Worm (Caenorhabditis elegans) whole organism, L4/young adult: ENCODE results near the gene egl-20.

Experiments used
- W03F9.2 ChIP-seq: fragments of 150-350 bp; optimal IDR thresholded peaks from 2 replicates; lab custom pipeline; 2014; ENCODE audit warnings: missing biosample characterization, missing genetic modification characterization
- dao-5 ChIP-seq: sonication (generic microtip); optimal IDR thresholded peaks from 2 replicates; lab custom pipeline; 2016; ENCODE audit warnings: missing genotype, missing genetic modification characterization, moderate library complexity, missing compliant biosample characterization
- him-1 ChIP-seq: sonication (generic microtip); optimal IDR thresholded peaks from 2 replicates; lab custom pipeline; 2016; ENCODE audit warnings: missing genotype, missing genetic modification reagents, missing genetic modification characterization, missing compliant biosample characterization

Gene egl-20

DNA sequence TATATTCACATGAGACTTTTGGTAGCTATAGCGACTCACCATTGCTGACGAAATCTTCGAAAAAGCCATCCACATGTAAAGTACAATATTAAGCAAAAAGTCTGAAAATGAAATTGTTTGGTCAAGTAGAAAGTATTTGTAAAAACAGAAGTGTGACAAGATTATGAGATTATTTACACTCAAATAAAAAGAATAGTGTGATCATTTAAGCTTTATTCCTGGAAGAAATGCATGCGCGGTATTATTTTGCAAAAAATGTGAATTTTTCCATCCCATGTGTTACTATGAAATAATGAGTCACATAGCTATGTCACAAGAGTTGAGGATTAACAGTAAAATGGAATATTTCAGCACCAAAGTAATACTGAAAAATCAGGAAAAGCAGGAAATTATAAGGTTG, 4.7 kb downstream of the egl-20 start, which contains the start of gene dct-15:
Gene dct-15 (minus strand): TSS at position 101 of the 400 bp plus-strand sequence.
- TF ChIP-seq him-1 (tag; lab: Kevin White, UChicago) = no peak
- TF ChIP-seq W03F9.2 = no peak
- TF ChIP-seq dao-5 (tag; lab: Kevin White, UChicago) = no peak

DNA sequence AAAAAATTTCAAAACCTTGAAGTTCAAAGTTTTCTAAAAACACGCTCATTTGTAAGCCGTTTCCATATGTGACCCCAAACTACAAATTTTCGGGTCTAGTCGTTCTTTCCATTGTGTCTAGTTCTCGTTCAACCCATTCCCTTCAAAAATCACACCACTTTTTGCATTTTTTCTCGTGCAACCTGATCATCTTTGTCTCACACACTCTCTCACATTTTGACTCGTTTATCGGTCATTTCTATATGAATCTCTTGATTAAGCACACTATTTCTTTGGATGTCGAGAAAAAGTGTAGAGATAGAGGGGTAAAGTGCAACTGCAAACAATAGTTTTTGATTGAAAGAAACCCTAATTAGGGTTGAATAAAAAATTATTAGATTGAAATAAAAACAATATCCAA, 11.8 kb downstream of the egl-20 start:
- TF ChIP-seq W03F9.2 (peak; percentile 25), him-1 (tag; lab: Kevin White, UChicago) (no peak)

DNA sequence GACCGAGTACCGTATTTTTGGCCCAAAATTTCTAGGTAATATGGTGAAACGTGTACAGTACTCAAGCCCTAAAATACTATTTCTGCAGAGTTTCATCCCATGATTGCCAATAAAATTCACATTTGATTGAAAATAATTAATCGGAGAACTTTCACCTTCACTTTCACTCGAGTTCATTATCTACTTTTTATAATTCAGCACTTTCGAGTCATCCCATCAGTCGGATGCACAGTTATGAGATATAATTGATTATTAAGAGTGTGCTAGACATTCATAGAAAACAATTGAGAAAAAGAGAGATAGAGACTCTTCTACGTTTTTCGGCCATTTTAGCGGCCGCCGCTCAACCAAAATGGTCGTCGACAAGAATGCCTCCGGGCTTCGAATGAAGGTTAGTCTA, 12.6 kb downstream of the egl-20 start, which contains the start of gene fat-3:
Gene fat-3 (plus strand): TSS at position 313 of the 400 bp plus-strand sequence.
- TF ChIP-seq dao-5 (tag; lab: Kevin White, UChicago) (no peak), him-1 (tag; lab: Kevin White, UChicago) (no peak), W03F9.2 (no peak)

DNA sequence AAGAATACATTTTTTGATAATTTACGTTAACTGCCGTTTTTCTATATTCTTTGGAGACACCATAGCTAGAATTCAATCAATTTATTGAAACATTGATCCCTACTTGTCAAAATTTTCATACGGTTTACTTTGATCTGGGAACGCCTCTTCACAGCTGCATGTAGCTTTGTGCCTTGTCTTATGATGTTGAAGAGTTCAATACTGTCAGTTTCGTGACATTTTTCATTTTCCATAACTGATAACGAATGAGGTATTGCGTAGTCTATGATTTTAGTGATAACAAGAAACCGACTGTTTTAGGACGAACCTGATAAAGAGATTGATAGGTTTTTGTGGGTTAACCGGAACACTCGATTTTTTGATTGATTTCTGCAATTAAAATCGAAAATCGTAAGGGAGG, 13.9 kb downstream of the egl-20 start:
- TF ChIP-seq W03F9.2 (peak; percentile 2), dao-5 (tag; lab: Kevin White, UChicago) (no peak), him-1 (tag; lab: Kevin White, UChicago) (no peak)

DNA sequence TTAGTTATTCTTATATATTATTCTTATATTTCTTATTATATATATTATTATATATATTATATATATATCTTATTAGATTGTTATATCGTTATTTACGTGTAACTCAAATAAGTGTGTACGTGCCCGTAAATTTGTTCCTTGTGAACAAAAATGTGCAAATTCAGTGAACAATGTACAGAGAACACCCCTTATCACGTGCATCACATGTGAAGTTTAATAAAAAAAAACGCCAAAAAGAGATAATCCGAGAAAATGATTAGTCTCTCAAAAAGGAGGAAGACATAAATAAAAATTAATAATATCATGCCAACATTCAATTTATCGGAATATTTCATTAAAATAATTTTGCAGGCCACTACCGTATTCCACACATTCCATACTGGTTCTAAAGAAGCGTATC, 15.7 kb downstream of the egl-20 start:
- no peak for TF ChIP-seq him-1 (tag; lab: Kevin White, UChicago)
- no peak for TF ChIP-seq W03F9.2
- no peak for TF ChIP-seq dao-5 (tag; lab: Kevin White, UChicago)

DNA sequence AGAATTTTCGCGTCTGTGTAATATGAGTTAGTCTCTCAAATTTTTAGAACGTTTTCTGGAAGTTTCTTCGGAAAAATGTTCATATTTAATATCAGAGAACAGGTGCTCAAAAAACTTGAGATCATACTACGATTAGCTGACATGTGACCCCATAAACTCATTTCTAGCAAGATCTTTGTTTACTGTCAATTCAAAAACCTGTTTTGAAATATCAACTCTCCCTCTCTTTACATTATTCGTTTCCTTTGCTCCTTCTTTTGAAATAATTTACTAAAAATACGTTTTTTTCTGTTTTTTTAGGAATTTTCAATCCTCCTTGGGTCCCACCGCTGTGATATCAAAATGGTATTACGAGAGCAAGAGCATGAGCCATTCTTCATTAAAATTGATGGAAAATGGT, 16.2 kb downstream of the egl-20 start, which contains the start of gene fat-4:
Gene fat-4 (plus strand): TSS at position 301 of the 400 bp plus-strand sequence.
- TF ChIP-seq W03F9.2 (no peak), him-1 (tag; lab: Kevin White, UChicago) (no peak)

DNA sequence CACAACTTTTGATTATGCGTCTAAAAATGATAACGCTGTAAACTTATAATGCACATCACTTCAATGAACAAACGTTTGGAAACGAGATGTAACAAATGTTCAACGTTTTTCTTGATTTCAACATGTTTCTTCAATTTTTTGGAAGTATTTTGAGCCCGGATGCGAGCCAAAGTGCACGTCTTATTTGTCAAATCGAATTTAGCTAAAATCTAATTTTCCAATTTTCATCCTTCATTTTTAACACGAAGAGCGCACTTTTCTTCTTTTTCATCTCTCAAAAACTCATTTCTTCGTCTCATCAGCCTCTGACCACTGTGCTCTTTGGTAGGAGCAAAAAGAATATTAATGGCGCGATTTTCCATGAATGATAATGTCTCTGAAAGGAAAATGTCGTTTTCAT, 17.0 kb downstream of the egl-20 start:
- TF ChIP-seq W03F9.2 (no peak), him-1 (tag; lab: Kevin White, UChicago) (no peak), dao-5 (tag; lab: Kevin White, UChicago) (no peak)

DNA sequence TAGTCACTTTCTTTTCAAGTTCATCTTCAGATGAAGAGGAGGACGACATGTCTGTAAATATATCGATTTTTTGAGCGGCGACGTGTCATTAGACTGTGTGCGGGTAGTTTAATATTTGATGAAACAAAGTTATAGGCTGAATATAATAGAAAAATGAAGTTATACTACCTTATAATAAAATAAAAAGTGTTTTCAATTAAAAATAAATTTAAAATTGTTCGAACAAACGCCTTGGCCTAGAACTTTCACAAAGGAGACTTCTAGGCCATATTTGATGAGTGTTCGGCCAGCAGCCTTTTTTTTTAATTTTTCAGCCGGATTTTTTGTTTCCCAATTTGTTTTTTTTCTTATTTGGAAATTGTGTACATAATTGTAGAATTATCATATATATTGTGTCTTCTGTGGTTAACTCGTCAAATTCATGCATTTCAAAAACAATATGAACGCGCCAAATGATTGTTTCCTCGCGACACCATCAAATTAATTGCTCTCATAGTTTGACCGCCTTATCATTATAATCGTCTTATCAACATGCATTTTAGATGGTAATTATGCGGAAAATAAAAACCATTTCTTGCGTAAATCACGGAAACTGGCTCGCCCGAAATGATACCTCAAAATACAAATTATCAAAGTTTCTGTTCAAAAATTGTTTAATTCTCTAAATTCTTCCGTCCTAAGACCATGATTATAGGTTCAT, 17.9 kb downstream of the egl-20 start, which contains the start of gene T13F2.2:
Gene T13F2.2 (minus strand): TSS at position 51 of the 700 bp plus-strand sequence.
- TF ChIP-seq him-1 (tag; lab: Kevin White, UChicago) (no peak), W03F9.2 (no peak), dao-5 (tag; lab: Kevin White, UChicago) (no peak)

DNA sequence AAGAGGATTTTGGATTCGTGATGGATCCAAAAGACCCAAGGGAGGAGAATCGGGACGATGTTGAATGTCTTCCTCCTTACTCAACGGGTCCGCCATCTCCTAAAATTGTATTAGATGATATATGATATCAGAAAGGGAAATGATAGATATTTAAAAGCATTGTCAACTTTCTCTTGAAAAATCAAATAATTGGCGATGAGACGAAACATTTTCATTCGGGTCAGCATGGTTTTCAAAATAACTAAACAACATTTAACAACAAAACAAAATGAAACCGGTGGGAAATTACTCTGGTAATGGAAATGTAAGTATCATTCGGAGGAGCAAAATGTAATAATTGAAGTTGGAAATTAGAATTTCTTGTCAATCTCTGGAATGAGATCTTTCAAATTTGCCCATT, 18.8 kb downstream of the egl-20 start, which contains the start of gene pis-1:
Gene pis-1 (minus strand): TSS at position 101 of the 400 bp plus-strand sequence.
- TF ChIP-seq dao-5 (tag; lab: Kevin White, UChicago) (no peak), him-1 (tag; lab: Kevin White, UChicago) (no peak), W03F9.2 (no peak)

DNA sequence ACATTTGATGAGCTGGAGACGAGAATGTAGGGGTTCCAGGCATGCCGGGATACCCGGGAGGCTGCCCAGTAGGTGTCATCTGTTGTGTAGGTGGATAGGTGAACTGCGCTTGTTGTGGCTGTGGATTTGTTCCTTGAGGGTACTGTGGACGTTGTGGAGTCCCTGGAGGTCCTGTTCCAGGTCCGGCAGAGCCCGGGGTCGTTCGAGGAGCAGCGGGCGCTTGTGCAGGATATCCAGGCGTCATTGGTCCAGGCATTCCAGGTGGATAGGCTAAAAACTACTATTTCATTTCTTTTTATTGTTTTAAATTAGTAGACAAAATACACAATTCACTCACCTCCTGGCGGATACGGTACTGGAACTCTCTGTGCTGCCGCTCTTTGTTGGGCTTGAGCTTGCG, 20.1 kb downstream of the egl-20 start:
- TF ChIP-seq dao-5 (tag; lab: Kevin White, UChicago) (no peak), W03F9.2 (no peak), him-1 (tag; lab: Kevin White, UChicago) (no peak)

DNA sequence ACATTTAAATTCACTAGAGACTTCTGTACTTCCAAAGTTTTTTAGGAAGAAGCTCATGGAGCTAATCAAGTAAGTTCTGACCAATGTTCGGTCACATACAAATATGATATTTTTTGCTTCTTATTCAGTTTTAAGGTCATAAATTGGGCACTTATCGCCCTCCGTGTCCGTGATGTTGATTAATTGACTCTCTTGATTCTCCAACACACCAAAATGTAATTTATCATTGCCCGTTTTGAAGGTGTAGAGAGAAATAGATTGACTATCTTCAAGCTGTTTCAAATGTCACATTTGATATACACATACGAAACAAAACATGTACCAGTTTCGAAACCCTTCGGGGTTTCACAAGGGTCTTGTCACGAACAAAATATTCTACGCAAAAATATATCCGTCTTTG, 24.6 kb downstream of the egl-20 start:
- TF ChIP-seq dao-5 (tag; lab: Kevin White, UChicago) (no peak), him-1 (tag; lab: Kevin White, UChicago) (no peak), W03F9.2 (no peak)

DNA sequence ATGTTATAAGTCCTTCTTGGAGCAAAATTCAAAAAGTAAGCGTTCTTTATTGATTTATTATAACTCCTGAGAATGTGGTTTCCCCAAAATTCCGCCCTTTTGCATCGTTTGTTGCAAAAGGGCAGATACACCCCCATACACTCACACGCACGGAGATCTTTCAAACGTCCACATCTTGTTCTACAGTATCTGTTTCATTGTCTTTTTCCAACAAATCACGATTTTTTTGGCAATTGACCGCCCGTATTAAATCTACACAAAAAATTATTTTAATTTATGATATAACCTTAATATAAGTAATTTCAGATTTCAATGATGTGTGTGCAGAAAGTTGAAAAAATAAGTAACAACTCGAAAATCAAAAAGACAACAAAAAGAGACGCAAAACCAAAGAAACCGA, 25.8 kb downstream of the egl-20 start, which contains the start of gene T13F2.4:
Gene T13F2.4 (plus strand): TSS at position 301 of the 400 bp plus-strand sequence.
- no peak for TF ChIP-seq dao-5 (tag; lab: Kevin White, UChicago)

DNA sequence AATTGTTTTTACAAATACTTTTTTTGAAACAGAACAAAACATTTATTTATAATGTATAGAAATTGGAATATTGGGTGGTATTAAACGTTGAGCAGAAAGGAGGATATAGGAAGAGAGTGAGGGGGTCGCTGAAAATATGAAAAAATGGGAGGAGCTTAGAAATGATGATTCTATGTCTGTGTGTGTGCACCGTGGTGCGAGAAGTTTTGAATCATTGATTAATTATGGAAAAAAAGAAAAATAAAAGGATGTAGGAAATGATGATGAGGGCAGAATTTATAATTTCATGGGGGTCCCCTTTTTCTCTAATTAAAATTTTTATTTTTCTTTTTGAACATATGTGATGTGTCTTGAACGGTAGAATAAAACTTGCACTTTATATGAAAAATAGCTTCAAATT, 30.6 kb downstream of the egl-20 start, which contains the start of gene sre-4:
Gene sre-4 (minus strand): TSS at position 101 of the 400 bp plus-strand sequence.
- no peak for TF ChIP-seq dao-5 (tag; lab: Kevin White, UChicago)

DNA sequence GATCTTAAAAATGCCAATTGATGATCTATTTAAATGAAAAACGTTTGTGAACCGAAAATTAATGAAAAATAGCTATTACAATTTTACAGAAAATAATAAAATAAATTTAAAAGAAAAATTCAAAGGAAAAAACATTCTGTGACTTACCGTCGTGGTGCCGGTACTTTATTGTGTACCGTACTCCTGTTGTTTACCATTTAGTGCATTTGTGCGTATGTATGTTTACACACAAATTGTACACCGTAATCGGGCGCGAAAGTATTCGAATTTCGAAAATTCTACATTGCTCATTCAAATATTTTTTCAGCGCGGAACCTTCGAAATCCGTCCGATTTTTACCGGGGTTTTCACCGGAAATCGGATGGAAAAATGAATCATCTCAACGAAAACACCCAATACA, 37.3 kb downstream of the egl-20 start, which contains the start of gene T13F2.6:
Gene T13F2.6 (plus strand): TSS at position 306 of the 400 bp plus-strand sequence.
- TF ChIP-seq him-1 (tag; lab: Kevin White, UChicago) (no peak), W03F9.2 (peak; percentile 43)

DNA sequence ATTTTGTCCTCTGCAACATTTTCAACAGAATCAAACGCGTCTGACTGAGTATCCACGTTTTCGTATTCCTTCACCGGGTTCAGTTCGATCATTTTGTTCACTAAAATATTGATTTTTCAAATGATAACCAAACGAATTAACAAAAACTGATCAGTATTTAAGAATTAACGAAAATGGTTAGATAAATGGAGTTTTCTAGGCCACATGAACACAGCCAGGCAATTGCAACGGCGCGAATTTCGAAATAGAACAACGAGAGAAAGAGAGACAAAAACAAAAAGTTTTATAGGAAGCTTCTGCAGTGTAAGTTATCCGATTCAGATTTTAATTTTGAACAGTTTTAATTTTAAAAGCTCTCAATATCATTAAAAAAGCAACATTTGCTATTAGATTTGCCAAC, 37.8 kb downstream of the egl-20 start, which contains the start of gene sna-2:
Gene sna-2 (minus strand): TSS at position 100 of the 400 bp plus-strand sequence.
- TF ChIP-seq dao-5 (tag; lab: Kevin White, UChicago) (no peak), him-1 (tag; lab: Kevin White, UChicago) (no peak), W03F9.2 (no peak)
